Worm (Caenorhabditis elegans) whole organism, mixed stage, embryonic: Measurements from ENCODE around the gene Y38E10A.2.

ENCODE experiments used
- bed-3 ChIP-seq: fragments of 200-800 bp; sonication (Bioruptor generic); optimal IDR thresholded peaks from 3 replicates; lab custom pipeline; 2018; ENCODE audit warnings: mild to moderate bottlenecking, missing genetic modification characterization, moderate library complexity, missing compliant biosample characterization
- elt-1 ChIP-seq: sonication (generic microtip); optimal IDR thresholded peaks from 2 replicates; lab custom pipeline; 2017; ENCODE audit warnings: missing genetic modification characterization, mild to moderate bottlenecking, missing compliant biosample characterization, antibody characterized with exemption, moderate library complexity, borderline replicate concordance; ENCODE audit not compliant: insufficient read depth
- elt-3 ChIP-seq: fragments of 150-350 bp; optimal IDR thresholded peaks from 2 replicates; lab custom pipeline; 2014; ENCODE audit warnings: missing biosample characterization, missing genetic modification characterization
- lsy-2 ChIP-seq: fragments of 150-350 bp; optimal IDR thresholded peaks from 2 replicates; lab custom pipeline; 2014; ENCODE audit warnings: missing biosample characterization, missing genetic modification characterization
- nhr-237 ChIP-seq: fragments of 150-350 bp; optimal IDR thresholded peaks from 2 replicates; lab custom pipeline; 2014; ENCODE audit warnings: missing biosample characterization, missing genetic modification characterization
- sem-2 ChIP-seq: fragments of 200-800 bp; sonication (Bioruptor generic); optimal IDR thresholded peaks from 2 replicates; lab custom pipeline; 2018; ENCODE audit warnings: mild to moderate bottlenecking, missing genetic modification characterization, missing compliant biosample characterization
- unc-39 ChIP-seq: fragments of 150-350 bp; optimal IDR thresholded peaks from 2 replicates; lab custom pipeline; 2014; ENCODE audit warnings: missing biosample characterization, missing genetic modification characterization
- unc-62 ChIP-seq: fragments of 150-350 bp; optimal IDR thresholded peaks from 2 replicates; lab custom pipeline; 2014; ENCODE audit warnings: missing biosample characterization, missing genetic modification reagents, missing genetic modification characterization

DNA sequence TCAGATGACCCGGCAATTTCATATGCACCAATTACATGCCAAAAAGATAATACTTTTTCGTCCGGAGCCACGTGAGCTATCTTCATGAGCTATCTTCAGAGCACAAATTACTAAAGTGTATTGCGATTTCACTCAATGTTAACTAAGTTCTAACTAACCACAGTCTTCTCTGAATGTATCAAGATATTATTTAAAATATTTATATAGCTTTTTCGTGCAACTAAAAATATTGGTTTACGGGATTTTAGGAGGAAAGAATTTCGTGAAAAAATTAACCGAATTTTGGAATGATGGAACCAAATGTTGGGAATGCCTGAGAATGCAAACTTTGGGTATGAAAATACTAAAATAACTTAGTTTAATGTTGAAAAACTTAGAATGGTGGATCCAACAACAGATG is 25.9 kb downstream of the Y38E10A.2 start, which contains the start of gene F49C5.16:
- TF ChIP-seq sem-2 (GFP tag; lab: Kevin White, UChicago) (no peak), elt-1 (tag; lab: Kevin White, UChicago) (no peak), unc-39 (no peak), elt-3 (no peak), unc-62 (GFP tag; lab: Kevin White, UChicago) (no peak), lsy-2 (tag; lab: Kevin White, UChicago) (no peak), bed-3 (no peak), nhr-237 (tag; lab: Kevin White, UChicago) (no peak)
